Worm (Caenorhabditis elegans) whole organism, L4 larva: ENCODE results near the gene T24B8.7.

ENCODE experiments used
- Y48G9A.11 ChIP-seq: fragments of 200-800 bp; sonication (Bioruptor generic); IDR thresholded peaks from 2 replicates; pipeline ENCODE4 v1.3.6; 2022; ENCODE audit warnings: missing genetic modification reagents, missing genetic modification characterization, missing compliant biosample characterization
- egl-27 ChIP-seq: sonication (generic microtip); optimal IDR thresholded peaks from 3 replicates; lab custom pipeline; 2017; ENCODE audit warnings: missing biosample characterization, missing genetic modification reagents, missing genetic modification characterization
- fos-1 ChIP-seq: fragments of 150-350 bp; optimal IDR thresholded peaks from 2 replicates; lab custom pipeline; 2014; ENCODE audit warnings: missing biosample characterization, missing genetic modification characterization
- lin-1 ChIP-seq: fragments of 200-800 bp; sonication (Bioruptor generic); IDR thresholded peaks from 2 replicates; pipeline ENCODE4 v1.3.6; 2022; ENCODE audit warnings: missing genetic modification reagents, missing genetic modification characterization, missing compliant biosample characterization
- lin-39 ChIP-seq: fragments of 150-350 bp; optimal IDR thresholded peaks from 2 replicates; lab custom pipeline; 2014; ENCODE audit warnings: missing biosample characterization, missing genetic modification reagents, missing genetic modification characterization
- mdl-1 ChIP-seq, 2 experiments: fragments of 150-350 bp in 1 of 2; sonication (generic microtip) in 1 of 2; optimal IDR thresholded peaks; 2 replicates each; lab custom pipeline; 2014 to 2017; ENCODE audit warnings: missing biosample characterization in 2 of 2, missing genetic modification characterization in 2 of 2
- nhr-11 ChIP-seq: fragments of 150-350 bp; optimal IDR thresholded peaks from 2 replicates; lab custom pipeline; 2014; ENCODE audit warnings: missing biosample characterization, missing genetic modification characterization
- nhr-237 ChIP-seq: sonication (generic microtip); optimal IDR thresholded peaks from 2 replicates; lab custom pipeline; 2017; ENCODE audit warnings: missing biosample characterization, missing genetic modification characterization
- nhr-28 ChIP-seq: fragments of 150-350 bp; optimal IDR thresholded peaks from 2 replicates; lab custom pipeline; 2014; ENCODE audit warnings: missing biosample characterization, missing genetic modification characterization
- pha-4 ChIP-seq, 2 experiments: fragments of 150-350 bp in 1 of 2; fragments of 200-800 bp in 1 of 2; sonication (Bioruptor generic) in 1 of 2; IDR thresholded peaks in 1 of 2; optimal IDR thresholded peaks in 1 of 2; 2 replicates each; pipeline versions ENCODE4 v1.3.6 to Lab custom; 2014 to 2022; ENCODE audit warnings: missing genetic modification characterization in 2 of 2, missing genetic modification reagents in 2 of 2, missing biosample characterization in 1 of 2, missing compliant biosample characterization in 1 of 2
- pqm-1 ChIP-seq: sonication (generic microtip); optimal IDR thresholded peaks from 2 replicates; lab custom pipeline; 2017; ENCODE audit warnings: missing biosample characterization, missing genetic modification characterization
- snpc-4 ChIP-seq: fragments of 150-350 bp; optimal IDR thresholded peaks from 2 replicates; lab custom pipeline; 2014; ENCODE audit warnings: missing biosample characterization, missing genetic modification characterization
- tra-1 ChIP-seq: fragments of 200-800 bp; sonication (Bioruptor generic); IDR thresholded peaks from 2 replicates; pipeline ENCODE4 v1.3.6; 2022; ENCODE audit warnings: missing genetic modification reagents, missing genetic modification characterization, missing compliant biosample characterization
- zip-11 ChIP-seq: fragments of 200-800 bp; sonication (Bioruptor generic); IDR thresholded peaks from 2 replicates; pipeline ENCODE4 v1.3.6; 2022; ENCODE audit warnings: missing genetic modification characterization, missing compliant biosample characterization

- TF ChIP-seq Y48G9A.11: peak; percentile 70
- TF ChIP-seq nhr-11 (tag; lab: Kevin White, UChicago): no peak
- TF ChIP-seq zip-11 (GFP tag; lab: Robert Waterston, UW): no peak
- no peak for TF ChIP-seq egl-27 (tag; lab: Kevin White, UChicago)
- TF ChIP-seq tra-1 (GFP tag; lab: Robert Waterston, UW): 0 out of 2 replicates have a peak, but pooled peaks have one; percentile 31
- TF ChIP-seq pqm-1 (tag; lab: Kevin White, UChicago): no peak
- TF ChIP-seq fos-1 (tag; lab: Kevin White, UChicago): no peak
- no peak for TF ChIP-seq nhr-237
- no peak for TF ChIP-seq mdl-1 (tag; optimal IDR thresholded peaks at IDR 0.05; lab: Kevin White, UChicago)
- no peak for TF ChIP-seq nhr-28 (tag; lab: Kevin White, UChicago)
- no peak for TF ChIP-seq lin-1 (GFP tag; lab: Robert Waterston, UW)
- no peak for TF ChIP-seq lin-39 (tag; lab: Kevin White, UChicago)
- TF ChIP-seq snpc-4 (tag; lab: Kevin White, UChicago): no peak
- no peak for TF ChIP-seq pha-4 (GFP tag; IDR thresholded peaks at IDR 0.05; lab: Robert Waterston, UW)
- no peak for TF ChIP-seq pha-4 (tag; optimal IDR thresholded peaks at IDR 0.05; lab: Kevin White, UChicago)
Measured at ce11 chrII:9056215-9056819, 2.9 kb upstream of the T24B8.7 start.
